Fruit fly (Drosophila melanogaster) whole organism, adult: ENCODE measurements around the gene hb.

Experiments
- bab1 ChIP-seq: fragments of 200-800 bp; sonication (Bioruptor generic); optimal IDR thresholded peaks from 3 replicates; lab custom pipeline; 2019; ENCODE audit warnings: missing biosample characterization, mild to moderate bottlenecking, missing genetic modification characterization, moderate library complexity
- cic ChIP-seq: fragments of 200-800 bp; sonication (Bioruptor generic); optimal IDR thresholded peaks from 2 replicates; lab custom pipeline; 2017; ENCODE audit warnings: missing biosample characterization, mild to moderate bottlenecking, missing genetic modification characterization, moderate library complexity
- ovo ChIP-seq: fragments of 200-800 bp; sonication (Bioruptor generic); optimal IDR thresholded peaks from 2 replicates; lab custom pipeline; 2016; ENCODE audit warnings: missing biosample characterization, missing genetic modification characterization
- pad ChIP-seq: fragments of 200-800 bp; sonication (Bioruptor generic); optimal IDR thresholded peaks from 3 replicates; lab custom pipeline; 2017; ENCODE audit warnings: missing biosample characterization, missing genetic modification characterization, mild to moderate bottlenecking, moderate library complexity, missing genetic modification reagents

DNA sequence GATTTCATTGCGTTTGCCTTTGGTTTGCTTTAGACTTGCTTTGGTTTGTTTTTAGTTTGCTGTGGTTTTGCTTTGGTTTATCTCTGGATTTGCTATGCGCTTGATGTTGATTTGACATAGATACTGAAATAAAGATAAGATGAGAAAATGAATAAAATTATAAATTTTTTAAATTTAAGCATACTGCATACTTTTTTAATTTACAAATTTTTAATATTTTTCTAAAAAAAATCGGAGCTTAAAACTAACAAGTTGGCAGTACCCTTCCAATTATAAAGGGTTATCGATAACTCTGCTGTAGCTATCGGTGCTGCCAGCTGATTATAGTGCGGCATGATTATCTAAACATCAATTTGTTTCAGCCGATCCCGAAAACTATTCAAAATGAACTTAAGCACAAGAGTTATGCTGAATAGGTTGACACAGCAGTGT lies 23.8 kb downstream of the hb start, which contains the start of gene mRpL19:
- TF ChIP-seq cic (GFP tag; lab: Kevin White, UChicago): peak; percentile 27
- no peak for TF ChIP-seq pad (GFP tag; lab: Kevin White, UChicago)
- TF ChIP-seq ovo (GFP tag; lab: Kevin White, UChicago): no peak
- TF ChIP-seq bab1: peak; percentile 73
